Worm (Caenorhabditis elegans) whole organism, mixed stage, embryonic: ENCODE measurements around the gene E02H1.5.
A peak's percentile ranks its signal among the peaks of the same experiment; 100 is the strongest.

ENCODE experiments used
- M03D4.4 ChIP-seq: sonication (generic microtip); optimal IDR thresholded peaks from 2 replicates; lab custom pipeline; 2017; ENCODE audit warnings: mild to moderate bottlenecking, missing genetic modification characterization, missing compliant biosample characterization
- bed-3 ChIP-seq: fragments of 200-800 bp; sonication (Bioruptor generic); optimal IDR thresholded peaks from 3 replicates; lab custom pipeline; 2018; ENCODE audit warnings: mild to moderate bottlenecking, missing genetic modification characterization, moderate library complexity, missing compliant biosample characterization
- blmp-1 ChIP-seq: fragments of 150-350 bp; optimal IDR thresholded peaks from 2 replicates; lab custom pipeline; 2014; ENCODE audit warnings: missing biosample characterization, missing genetic modification characterization
- ceh-39 ChIP-seq: fragments of 150-350 bp; optimal IDR thresholded peaks from 2 replicates; lab custom pipeline; 2014; ENCODE audit warnings: missing biosample characterization, missing genetic modification characterization
- ceh-43 ChIP-seq: fragments of 200-800 bp; sonication (Bioruptor generic); optimal IDR thresholded peaks from 2 replicates; lab custom pipeline; 2018; ENCODE audit warnings: mild to moderate bottlenecking, missing genetic modification characterization, moderate library complexity, missing compliant biosample characterization
- ces-1 ChIP-seq: fragments of 150-350 bp; optimal IDR thresholded peaks from 2 replicates; lab custom pipeline; 2014; ENCODE audit warnings: missing biosample characterization, missing genetic modification reagents, missing genetic modification characterization
- drap-1 ChIP-seq: fragments of 200-800 bp; sonication (Bioruptor generic); optimal IDR thresholded peaks from 3 replicates; lab custom pipeline; 2018; ENCODE audit warnings: mild to moderate bottlenecking, missing genetic modification characterization, missing compliant biosample characterization
- elt-3 ChIP-seq: fragments of 150-350 bp; optimal IDR thresholded peaks from 2 replicates; lab custom pipeline; 2014; ENCODE audit warnings: missing biosample characterization, missing genetic modification characterization
- flh-1 ChIP-seq: fragments of 200-800 bp; sonication (Bioruptor generic); optimal IDR thresholded peaks from 2 replicates; lab custom pipeline; 2018; ENCODE audit warnings: mild to moderate bottlenecking, missing genetic modification characterization, moderate library complexity, missing compliant biosample characterization
- ham-2 ChIP-seq: fragments of 200-800 bp; sonication (Bioruptor generic); optimal IDR thresholded peaks from 2 replicates; lab custom pipeline; 2018; ENCODE audit warnings: mild to moderate bottlenecking, missing genetic modification characterization, missing compliant biosample characterization
- hlh-1 ChIP-seq: fragments of 150-350 bp; optimal IDR thresholded peaks from 2 replicates; lab custom pipeline; 2014; ENCODE audit warnings: missing biosample characterization, missing genetic modification reagents, missing genetic modification characterization
- lin-13 ChIP-seq: fragments of 150-350 bp; optimal IDR thresholded peaks from 2 replicates; lab custom pipeline; 2014; ENCODE audit warnings: missing biosample characterization, missing genetic modification characterization
- lin-32 ChIP-seq: fragments of 200-800 bp; sonication (Bioruptor generic); optimal IDR thresholded peaks from 2 replicates; lab custom pipeline; 2018; ENCODE audit warnings: mild to moderate bottlenecking, missing genetic modification characterization, missing compliant biosample characterization
- lsy-2 ChIP-seq: fragments of 150-350 bp; optimal IDR thresholded peaks from 2 replicates; lab custom pipeline; 2014; ENCODE audit warnings: missing biosample characterization, missing genetic modification characterization
- mab-5 ChIP-seq: fragments of 150-350 bp; optimal IDR thresholded peaks from 2 replicates; lab custom pipeline; 2014; ENCODE audit warnings: missing biosample characterization, missing genetic modification characterization
- mep-1 ChIP-seq: fragments of 150-350 bp; optimal IDR thresholded peaks from 2 replicates; lab custom pipeline; 2017; ENCODE audit warnings: missing biosample characterization, missing genetic modification reagents, missing genetic modification characterization, inconsistent platforms
- mls-2 ChIP-seq: sonication (generic microtip); optimal IDR thresholded peaks from 2 replicates; lab custom pipeline; 2016; ENCODE audit warnings: mild to moderate bottlenecking, missing genetic modification characterization, moderate library complexity, missing compliant biosample characterization
- nhr-12 ChIP-seq: fragments of 150-350 bp; optimal IDR thresholded peaks from 2 replicates; lab custom pipeline; 2014; ENCODE audit warnings: missing biosample characterization, missing genetic modification characterization
- nhr-2 ChIP-seq: fragments of 150-350 bp; optimal IDR thresholded peaks from 2 replicates; lab custom pipeline; 2014; ENCODE audit warnings: missing biosample characterization, missing genetic modification characterization
- nhr-237 ChIP-seq: fragments of 150-350 bp; optimal IDR thresholded peaks from 2 replicates; lab custom pipeline; 2014; ENCODE audit warnings: missing biosample characterization, missing genetic modification characterization
- nhr-28 ChIP-seq: fragments of 150-350 bp; optimal IDR thresholded peaks from 2 replicates; lab custom pipeline; 2014; ENCODE audit warnings: missing biosample characterization, missing genetic modification characterization
- nhr-76 ChIP-seq: sonication (generic microtip); optimal IDR thresholded peaks from 2 replicates; lab custom pipeline; 2017; ENCODE audit warnings: missing biosample characterization, missing genetic modification characterization
- pha-4 ChIP-seq: fragments of 150-350 bp; optimal IDR thresholded peaks from 2 replicates; lab custom pipeline; 2018; ENCODE audit warnings: missing biosample characterization, missing genetic modification reagents, missing genetic modification characterization
- sem-2 ChIP-seq: fragments of 200-800 bp; sonication (Bioruptor generic); optimal IDR thresholded peaks from 2 replicates; lab custom pipeline; 2018; ENCODE audit warnings: mild to moderate bottlenecking, missing genetic modification characterization, missing compliant biosample characterization
- sptf-1 ChIP-seq: sonication (generic microtip); optimal IDR thresholded peaks from 2 replicates; lab custom pipeline; 2017; ENCODE audit warnings: mild to moderate bottlenecking, missing genetic modification characterization, moderate library complexity, missing compliant biosample characterization
- tbx-8 ChIP-seq: fragments of 200-800 bp; sonication (Bioruptor generic); optimal IDR thresholded peaks from 2 replicates; lab custom pipeline; 2018; ENCODE audit warnings: mild to moderate bottlenecking, missing genetic modification characterization, moderate library complexity, missing compliant biosample characterization
- unc-120 ChIP-seq: sonication (generic microtip); optimal IDR thresholded peaks from 2 replicates; lab custom pipeline; 2017; ENCODE audit warnings: missing genetic modification characterization, missing compliant biosample characterization; ENCODE audit not compliant: poor library complexity, severe bottlenecking
- unc-39 ChIP-seq: fragments of 150-350 bp; optimal IDR thresholded peaks from 2 replicates; lab custom pipeline; 2014; ENCODE audit warnings: missing biosample characterization, missing genetic modification characterization
- unc-62 ChIP-seq: fragments of 150-350 bp; optimal IDR thresholded peaks from 2 replicates; lab custom pipeline; 2014; ENCODE audit warnings: missing biosample characterization, missing genetic modification reagents, missing genetic modification characterization
- zip-8 ChIP-seq: fragments of 150-350 bp; optimal IDR thresholded peaks from 2 replicates; lab custom pipeline; 2014; ENCODE audit warnings: missing biosample characterization, missing genetic modification characterization
- ztf-11 ChIP-seq: fragments of 150-350 bp; optimal IDR thresholded peaks from 2 replicates; lab custom pipeline; 2014; ENCODE audit warnings: missing biosample characterization, missing genetic modification characterization

E02H1.5 gene

ce11 chrII:9601069-9601468 lies 6.0 kb downstream of the E02H1.5 start:
- TF ChIP-seq ceh-39 (tag; lab: Kevin White, UChicago) (no peak), mls-2 (tag; lab: Kevin White, UChicago) (no peak), M03D4.4 (tag; lab: Kevin White, UChicago) (no peak), flh-1 (GFP tag; lab: Kevin White, UChicago) (no peak), unc-120 (tag; lab: Kevin White, UChicago) (peak; percentile 5)
- TF ChIP-seq, all 35 proteins: peak for 1

ce11 chrII:9601679-9602078 lies 6.7 kb downstream of the E02H1.5 start:
- TF ChIP-seq unc-120 (tag; lab: Kevin White, UChicago): no peak
- no peak for TF ChIP-seq sem-2 (GFP tag; lab: Kevin White, UChicago)
- no peak for TF ChIP-seq pha-4 (tag; lab: Kevin White, UChicago)
- no peak for TF ChIP-seq mab-5 (tag; lab: Kevin White, UChicago)
- TF ChIP-seq drap-1 (GFP tag; lab: Kevin White, UChicago): no peak
- TF ChIP-seq mep-1: no peak
- no peak for TF ChIP-seq lin-32 (GFP tag; lab: Kevin White, UChicago)
- no peak for TF ChIP-seq blmp-1
- TF ChIP-seq mls-2 (tag; lab: Kevin White, UChicago): no peak
- TF ChIP-seq tbx-8 (GFP tag; lab: Kevin White, UChicago): no peak
- no peak for TF ChIP-seq zip-8 (tag; lab: Kevin White, UChicago)
- no peak for TF ChIP-seq nhr-28 (tag; lab: Kevin White, UChicago)
- no peak for TF ChIP-seq sptf-1 (tag; lab: Kevin White, UChicago)
- no peak for TF ChIP-seq elt-3 (tag; lab: Kevin White, UChicago)
- TF ChIP-seq ham-2: no peak
- TF ChIP-seq hlh-1 (tag; lab: Kevin White, UChicago): no peak

- TF ChIP-seq lin-32 (GFP tag; lab: Kevin White, UChicago) (no peak), lin-13 (tag; lab: Kevin White, UChicago) (no peak), unc-39 (tag; lab: Kevin White, UChicago) (no peak), lsy-2 (tag; lab: Kevin White, UChicago) (no peak), nhr-76 (tag; lab: Kevin White, UChicago) (no peak), mep-1 (no peak)
These were observed 7.5 kb downstream of the E02H1.5 start for ce11 chrII:9602566-9602965.

- TF ChIP-seq ceh-39 (tag; lab: Kevin White, UChicago) (no peak), nhr-2 (tag; lab: Kevin White, UChicago) (no peak), nhr-76 (tag; lab: Kevin White, UChicago) (no peak), bed-3 (GFP tag; lab: Kevin White, UChicago) (no peak), pha-4 (tag; lab: Kevin White, UChicago) (peak; percentile 68), nhr-28 (tag; lab: Kevin White, UChicago) (peak; percentile 28), lsy-2 (tag; lab: Kevin White, UChicago) (peak; percentile 34), ces-1 (GFP tag; lab: Kevin White, UChicago) (no peak), unc-62 (GFP tag; lab: Kevin White, UChicago) (peak; percentile 80), mab-5 (tag; lab: Kevin White, UChicago) (peak; percentile 3), sem-2 (GFP tag; lab: Kevin White, UChicago) (no peak), nhr-237 (peak; percentile 80), mls-2 (tag; lab: Kevin White, UChicago) (no peak), mep-1 (peak; percentile 32), nhr-12 (tag; lab: Kevin White, UChicago) (no peak), unc-120 (tag; lab: Kevin White, UChicago) (peak; percentile 75), hlh-1 (tag; lab: Kevin White, UChicago) (peak; percentile 65)
These were observed 8.4 kb downstream of the E02H1.5 start for ce11 chrII:9603419-9603818.

ce11 chrII:9604063-9604462 lies 9.0 kb downstream of the E02H1.5 start:
- TF ChIP-seq tbx-8 (GFP tag; lab: Kevin White, UChicago): no peak
- no peak for TF ChIP-seq ceh-43 (GFP tag; lab: Kevin White, UChicago)
- no peak for TF ChIP-seq nhr-28 (tag; lab: Kevin White, UChicago)
- no peak for TF ChIP-seq lin-13 (tag; lab: Kevin White, UChicago)
- TF ChIP-seq ztf-11: no peak
- TF ChIP-seq lin-32 (GFP tag; lab: Kevin White, UChicago): no peak
- TF ChIP-seq elt-3 (tag; lab: Kevin White, UChicago): no peak
- no peak for TF ChIP-seq drap-1 (GFP tag; lab: Kevin White, UChicago)
- TF ChIP-seq, all 35 proteins: peak for 0
